Worm (Caenorhabditis elegans) whole organism, late embryonic: ENCODE measurements around the gene F33H1.4.

Experiments used
- C08G9.2 ChIP-seq: sonication (generic microtip); optimal IDR thresholded peaks from 2 replicates; lab custom pipeline; 2016; ENCODE audit warnings: mild to moderate bottlenecking, missing genetic modification characterization, moderate library complexity, missing compliant biosample characterization
- C38D4.7 ChIP-seq: fragments of 200-800 bp; sonication (Bioruptor generic); optimal IDR thresholded peaks from 2 replicates; lab custom pipeline; 2018; ENCODE audit warnings: mild to moderate bottlenecking, missing genetic modification characterization, moderate library complexity, missing compliant biosample characterization
- ama-1 ChIP-seq: fragments of 150-350 bp; optimal IDR thresholded peaks from 2 replicates; lab custom pipeline; 2014
- ceh-18 ChIP-seq: sonication (generic microtip); optimal IDR thresholded peaks from 2 replicates; lab custom pipeline; 2016; ENCODE audit warnings: missing genetic modification characterization, missing compliant biosample characterization
- ceh-2 ChIP-seq: sonication (generic microtip); optimal IDR thresholded peaks from 2 replicates; lab custom pipeline; 2016; ENCODE audit warnings: missing genotype, missing genetic modification characterization, missing compliant biosample characterization
- ceh-22 ChIP-seq: sonication (generic microtip); optimal IDR thresholded peaks from 2 replicates; lab custom pipeline; 2017; ENCODE audit warnings: missing biosample characterization, missing genetic modification characterization
- ceh-24 ChIP-seq: sonication (generic microtip); optimal IDR thresholded peaks from 2 replicates; lab custom pipeline; 2016; ENCODE audit warnings: mild to moderate bottlenecking, missing genetic modification characterization, missing compliant biosample characterization
- ceh-31 ChIP-seq: sonication (generic microtip); optimal IDR thresholded peaks from 2 replicates; lab custom pipeline; 2016; ENCODE audit warnings: missing genetic modification characterization, missing compliant biosample characterization
- ceh-34 ChIP-seq: sonication (generic microtip); optimal IDR thresholded peaks from 2 replicates; lab custom pipeline; 2016; ENCODE audit warnings: mild to moderate bottlenecking, missing genetic modification characterization, missing compliant biosample characterization
- ceh-6 ChIP-seq: fragments of 200-800 bp; sonication (Bioruptor generic); optimal IDR thresholded peaks from 2 replicates; lab custom pipeline; 2018; ENCODE audit warnings: mild to moderate bottlenecking, missing genetic modification characterization, missing compliant biosample characterization
- ceh-9 ChIP-seq: sonication (generic microtip); optimal IDR thresholded peaks from 2 replicates; lab custom pipeline; 2016; ENCODE audit warnings: mild to moderate bottlenecking, missing genetic modification characterization, inconsistent platforms, missing compliant biosample characterization
- dmd-4 ChIP-seq: sonication (generic microtip); optimal IDR thresholded peaks from 2 replicates; lab custom pipeline; 2016; ENCODE audit warnings: borderline replicate concordance, missing genetic modification characterization, missing compliant biosample characterization
- dve-1 ChIP-seq: sonication (generic microtip); optimal IDR thresholded peaks from 2 replicates; lab custom pipeline; 2017; ENCODE audit warnings: antibody characterized with exemption, mild to moderate bottlenecking, missing genetic modification characterization, missing compliant biosample characterization
- elt-2 ChIP-seq: sonication (generic microtip); optimal IDR thresholded peaks from 2 replicates; lab custom pipeline; 2016; ENCODE audit warnings: missing genetic modification reagents, missing genetic modification characterization, missing compliant biosample characterization
- fkh-10 ChIP-seq: fragments of 150-350 bp; optimal IDR thresholded peaks from 2 replicates; lab custom pipeline; 2014; ENCODE audit warnings: missing biosample characterization, missing genetic modification reagents, missing genetic modification characterization
- fkh-6 ChIP-seq: sonication (generic microtip); optimal IDR thresholded peaks from 2 replicates; lab custom pipeline; 2016; ENCODE audit warnings: missing genetic modification characterization, missing compliant biosample characterization
- hlh-15 ChIP-seq: sonication (generic microtip); optimal IDR thresholded peaks from 2 replicates; lab custom pipeline; 2016; ENCODE audit warnings: missing genetic modification characterization, missing compliant biosample characterization
- hlh-30 ChIP-seq: sonication (generic microtip); optimal IDR thresholded peaks from 2 replicates; lab custom pipeline; 2017; ENCODE audit warnings: antibody characterized with exemption, missing genetic modification characterization, missing compliant biosample characterization; ENCODE audit not compliant: insufficient read depth
- hlh-8 ChIP-seq: sonication (generic microtip); optimal IDR thresholded peaks from 2 replicates; lab custom pipeline; 2016; ENCODE audit warnings: missing genotype, missing genetic modification characterization, missing compliant biosample characterization
- lim-6 ChIP-seq: sonication (generic microtip); optimal IDR thresholded peaks from 2 replicates; lab custom pipeline; 2016; ENCODE audit warnings: missing genetic modification characterization, missing compliant biosample characterization
- madf-2 ChIP-seq: sonication (generic microtip); optimal IDR thresholded peaks from 2 replicates; lab custom pipeline; 2017; ENCODE audit warnings: missing genetic modification characterization, missing compliant biosample characterization
- nfya-1 ChIP-seq: sonication (generic microtip); optimal IDR thresholded peaks from 2 replicates; lab custom pipeline; 2017; ENCODE audit warnings: missing genetic modification characterization, mild to moderate bottlenecking, missing compliant biosample characterization, antibody characterized with exemption, moderate library complexity
- nhr-232 ChIP-seq: sonication (generic microtip); optimal IDR thresholded peaks from 2 replicates; lab custom pipeline; 2016; ENCODE audit warnings: missing genetic modification characterization, missing compliant biosample characterization
- npax-4 ChIP-seq: sonication (generic microtip); optimal IDR thresholded peaks from 2 replicates; lab custom pipeline; 2016; ENCODE audit warnings: missing genetic modification characterization, missing compliant biosample characterization
- pag-3 ChIP-seq: sonication (generic microtip); optimal IDR thresholded peaks from 2 replicates; lab custom pipeline; 2016; ENCODE audit warnings: missing compliant biosample characterization, missing genetic modification characterization, borderline replicate concordance
- pat-9 ChIP-seq: fragments of 200-800 bp; sonication (Bioruptor generic); optimal IDR thresholded peaks from 2 replicates; lab custom pipeline; 2018; ENCODE audit warnings: mild to moderate bottlenecking, missing genetic modification characterization, moderate library complexity, missing compliant biosample characterization
- pha-2 ChIP-seq: sonication (generic microtip); optimal IDR thresholded peaks from 2 replicates; lab custom pipeline; 2017; ENCODE audit warnings: mild to moderate bottlenecking, missing genetic modification characterization, missing compliant biosample characterization
- pqm-1 ChIP-seq: sonication (generic microtip); optimal IDR thresholded peaks from 2 replicates; lab custom pipeline; 2016; ENCODE audit warnings: missing genetic modification characterization, missing compliant biosample characterization
- pros-1 ChIP-seq: fragments of 150-350 bp; optimal IDR thresholded peaks from 2 replicates; lab custom pipeline; 2014; ENCODE audit warnings: missing biosample characterization, missing genetic modification reagents, missing genetic modification characterization
- ref-2 ChIP-seq: sonication (generic microtip); optimal IDR thresholded peaks from 2 replicates; lab custom pipeline; 2016; ENCODE audit warnings: missing genetic modification characterization, missing compliant biosample characterization
- sdc-2 ChIP-seq: sonication (generic microtip); optimal IDR thresholded peaks from 2 replicates; lab custom pipeline; 2016; ENCODE audit warnings: missing genotype, missing genetic modification characterization, missing compliant biosample characterization
- sox-4 ChIP-seq: sonication (generic microtip); optimal IDR thresholded peaks from 2 replicates; lab custom pipeline; 2017; ENCODE audit warnings: mild to moderate bottlenecking, missing genetic modification characterization, inconsistent platforms, missing compliant biosample characterization
- tbx-2 ChIP-seq: sonication (generic microtip); optimal IDR thresholded peaks from 2 replicates; lab custom pipeline; 2016; ENCODE audit warnings: missing genetic modification characterization, missing compliant biosample characterization
- tbx-7 ChIP-seq: sonication (generic microtip); optimal IDR thresholded peaks from 2 replicates; lab custom pipeline; 2016; ENCODE audit warnings: missing genotype, missing genetic modification characterization, missing compliant biosample characterization
- ttx-3 ChIP-seq: sonication (generic microtip); optimal IDR thresholded peaks from 2 replicates; lab custom pipeline; 2016; ENCODE audit warnings: missing genetic modification reagents, missing genetic modification characterization, missing compliant biosample characterization
- unc-42 ChIP-seq: sonication (generic microtip); optimal IDR thresholded peaks from 2 replicates; lab custom pipeline; 2016; ENCODE audit warnings: missing genotype, missing genetic modification characterization, missing compliant biosample characterization
- unc-55 ChIP-seq: sonication (generic microtip); optimal IDR thresholded peaks from 2 replicates; lab custom pipeline; 2017; ENCODE audit warnings: missing biosample characterization, missing genetic modification reagents, missing genetic modification characterization
- zip-5 ChIP-seq: sonication (generic microtip); optimal IDR thresholded peaks from 2 replicates; lab custom pipeline; 2016; ENCODE audit warnings: missing genetic modification characterization, missing compliant biosample characterization
- ztf-16 ChIP-seq: sonication (generic microtip); optimal IDR thresholded peaks from 2 replicates; lab custom pipeline; 2017; ENCODE audit warnings: missing genetic modification characterization, missing compliant biosample characterization

Gene F33H1.4

DNA sequence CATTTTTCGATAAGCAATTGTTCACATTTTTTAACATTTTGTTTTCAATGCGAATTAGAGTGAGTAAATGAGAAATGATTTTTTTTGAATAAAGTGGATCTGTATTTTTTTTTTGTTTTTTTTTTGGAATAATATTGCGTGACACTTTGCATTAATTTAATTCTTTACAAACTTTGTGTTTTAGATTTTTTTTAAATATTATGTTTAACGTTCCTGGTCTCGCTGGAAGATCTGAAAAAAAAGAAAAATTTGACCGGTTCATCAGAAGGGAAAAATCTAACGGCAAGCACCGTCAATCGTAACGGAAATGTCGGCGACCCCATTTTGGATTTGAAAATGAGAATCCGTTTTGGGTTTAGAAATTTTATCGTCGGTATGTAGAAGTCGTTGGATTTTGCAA is 14.9 kb downstream of the F33H1.4 start, which contains the start of gene cdc-25.4:
Gene cdc-25.4, minus strand, starts transcription at position 101 of the 400 bp plus-strand sequence.
- no peak for TF ChIP-seq ceh-24 (tag; lab: Kevin White, UChicago)
- TF ChIP-seq elt-2 = no peak
- no peak for TF ChIP-seq hlh-15
- TF ChIP-seq dve-1 (tag; lab: Kevin White, UChicago) = no peak
- no peak for TF ChIP-seq pat-9
- no peak for TF ChIP-seq pros-1 (tag; lab: Kevin White, UChicago)
- TF ChIP-seq tbx-2 (tag; lab: Kevin White, UChicago) = no peak
- TF ChIP-seq ceh-34 (tag; lab: Kevin White, UChicago) = no peak
- no peak for TF ChIP-seq pha-2 (tag; lab: Kevin White, UChicago)
- no peak for TF ChIP-seq ceh-9 (tag; lab: Kevin White, UChicago)
- TF ChIP-seq hlh-30 (tag; lab: Kevin White, UChicago) = no peak
- TF ChIP-seq pqm-1 (tag; lab: Kevin White, UChicago) = no peak
- no peak for TF ChIP-seq dmd-4 (tag; lab: Kevin White, UChicago)
- no peak for TF ChIP-seq nfya-1 (tag; lab: Kevin White, UChicago)
- TF ChIP-seq lim-6 (tag; lab: Kevin White, UChicago) = no peak
- TF ChIP-seq ceh-22 (tag; lab: Kevin White, UChicago) = no peak
- TF ChIP-seq C38D4.7 = no peak
- TF ChIP-seq, all 69 proteins: peak for 0

DNA sequence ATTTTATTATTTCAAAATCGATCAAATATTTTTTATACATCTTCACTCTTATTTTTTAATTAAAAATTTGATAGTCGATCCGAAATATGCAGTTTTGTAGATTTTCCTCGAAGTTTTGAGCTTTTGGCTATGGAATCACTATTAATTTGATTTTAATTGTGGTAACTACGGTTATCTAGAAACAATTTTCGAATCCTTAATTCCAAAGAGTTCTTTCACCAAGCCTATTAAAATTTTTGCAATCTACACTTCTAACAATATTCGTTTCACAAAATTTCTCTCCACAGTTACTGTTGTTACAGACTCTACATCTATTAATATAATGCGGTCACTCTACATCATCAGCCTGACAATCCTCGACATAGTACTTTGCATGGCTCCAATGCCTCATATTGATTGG is 17.8 kb downstream of the F33H1.4 start, which contains the start of gene R05H5.7:
Gene R05H5.7, plus strand, starts transcription at position 301 of the 400 bp plus-strand sequence.
- no peak for TF ChIP-seq hlh-8 (tag; lab: Kevin White, UChicago)
- no peak for TF ChIP-seq unc-42

DNA sequence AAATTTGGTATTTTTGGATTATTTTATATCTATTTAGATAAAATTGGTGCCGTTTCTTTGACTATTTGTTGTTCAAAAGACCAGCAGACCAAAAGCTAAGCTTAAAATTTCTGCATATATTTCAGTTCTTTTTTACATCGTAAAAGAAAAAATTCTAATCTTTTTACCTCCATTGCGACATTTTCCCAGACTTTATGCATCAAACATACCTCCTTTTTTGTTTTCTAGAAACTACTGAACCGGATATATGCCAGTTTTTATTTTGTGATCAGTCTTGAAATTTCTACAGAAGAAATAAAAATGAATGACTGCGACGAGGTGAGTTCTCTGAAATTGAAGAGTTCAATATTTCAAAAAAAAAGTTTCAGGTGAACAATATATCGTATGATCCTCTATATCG is 20.2 kb downstream of the F33H1.4 start, which contains the start of gene srb-6:
Gene srb-6, plus strand, starts transcription at position 301 of the 400 bp plus-strand sequence.
- no peak for TF ChIP-seq ceh-18 (tag; lab: Kevin White, UChicago)
- no peak for TF ChIP-seq ceh-2 (tag; lab: Kevin White, UChicago)
- no peak for TF ChIP-seq ceh-34 (tag; lab: Kevin White, UChicago)
- no peak for TF ChIP-seq npax-4 (tag; lab: Kevin White, UChicago)
- no peak for TF ChIP-seq tbx-7 (tag; lab: Kevin White, UChicago)
- no peak for TF ChIP-seq zip-5
- no peak for TF ChIP-seq ztf-16 (tag; lab: Kevin White, UChicago)
- no peak for TF ChIP-seq dmd-4 (tag; lab: Kevin White, UChicago)
- no peak for TF ChIP-seq ref-2 (tag; lab: Kevin White, UChicago)
- no peak for TF ChIP-seq unc-55
- TF ChIP-seq fkh-6 (tag; lab: Kevin White, UChicago) = no peak
- no peak for TF ChIP-seq C08G9.2 (tag; lab: Kevin White, UChicago)
- no peak for TF ChIP-seq ceh-6 (GFP tag; lab: Kevin White, UChicago)

DNA sequence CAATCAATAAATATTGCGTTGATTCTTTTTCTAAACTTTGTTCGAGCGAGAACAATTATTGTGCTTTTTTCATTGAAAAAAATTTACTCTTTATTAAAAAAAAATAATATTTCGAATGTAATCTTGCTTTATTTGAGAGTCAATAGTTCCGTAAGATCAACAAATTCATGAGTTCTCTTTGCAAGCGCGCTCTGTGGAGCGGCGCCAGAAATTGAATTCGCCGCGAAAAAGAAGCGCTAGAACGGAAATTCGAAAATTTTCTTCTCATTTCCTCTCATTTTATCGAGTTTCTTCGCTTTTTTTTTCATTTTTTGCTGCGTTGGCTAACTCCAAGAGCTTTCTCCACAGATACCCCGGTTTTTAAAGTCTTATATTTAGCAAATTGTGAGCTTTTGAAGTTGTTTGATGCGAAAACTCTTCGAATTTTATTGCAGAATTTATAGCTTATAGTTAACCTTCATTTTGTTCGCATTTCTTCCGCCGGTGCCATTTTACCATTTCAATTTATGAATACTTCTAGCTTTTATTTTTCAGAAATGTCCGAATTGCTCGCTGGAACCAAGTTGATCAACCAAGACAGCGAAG is 22.7 kb downstream of the F33H1.4 start, which contains the start of gene R05H5.3:
Gene R05H5.3, plus strand, starts transcription at position 535 of the 585 bp plus-strand sequence.
- TF ChIP-seq ceh-31 (tag; lab: Kevin White, UChicago) (no peak), unc-42 (peak; percentile 55)

DNA sequence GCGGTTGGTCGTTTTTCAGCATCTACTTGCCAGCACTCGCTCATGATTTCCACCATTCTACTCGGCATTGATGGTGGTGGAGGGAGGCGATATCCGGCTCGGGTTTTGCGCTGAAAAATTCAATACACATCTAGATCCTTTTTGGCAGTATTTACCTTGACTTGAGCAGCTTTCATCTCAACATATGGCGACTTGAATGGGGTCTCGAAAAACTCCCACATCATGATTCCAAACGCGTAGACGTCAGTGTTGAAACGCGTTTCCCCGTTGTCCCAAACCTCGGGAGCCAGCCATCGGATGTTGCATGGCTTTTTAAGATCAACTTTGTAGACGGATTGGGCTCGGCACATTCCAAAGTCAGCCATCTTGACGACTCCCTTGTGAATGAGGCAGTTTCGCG is 24.0 kb downstream of the F33H1.4 start:
- TF ChIP-seq sdc-2 (tag; lab: Kevin White, UChicago) (no peak), ceh-34 (tag; lab: Kevin White, UChicago) (no peak), unc-42 (no peak), ceh-18 (tag; lab: Kevin White, UChicago) (no peak), C08G9.2 (tag; lab: Kevin White, UChicago) (no peak), elt-2 (no peak), fkh-10 (GFP tag; lab: Kevin White, UChicago) (no peak), unc-55 (no peak), ama-1 (no peak), madf-2 (no peak), sox-4 (no peak), ztf-16 (tag; lab: Kevin White, UChicago) (no peak), nhr-232 (tag; lab: Kevin White, UChicago) (no peak), pag-3 (no peak), ttx-3 (no peak)
